Fruit fly (Drosophila melanogaster): ENCODE data around the gene CG5902.
A peak's percentile ranks its signal among the peaks of the same experiment; 100 is the strongest.

CG5902 gene

dm6 chr3R:23948466-23949413, 37.7 kb upstream of the CG5902 start:
- TF ChIP-seq pan (optimal IDR thresholded peaks at IDR 0.05) (no peak), Dll (optimal IDR thresholded peaks at IDR 0.05) (peak; percentile 56), CG8478 (optimal IDR thresholded peaks at IDR 0.05) (no peak), usp (GFP tag; optimal IDR thresholded peaks at IDR 0.05) (no peak), EcR (GFP tag; optimal IDR thresholded peaks at IDR 0.05) (no peak), psq (optimal IDR thresholded peaks at IDR 0.05) (no peak)

dm6 chr3R:23955380-23955779, 31.1 kb upstream of the CG5902 start:
- TF ChIP-seq psq (optimal IDR thresholded peaks at IDR 0.05) (no peak), EcR (GFP tag; optimal IDR thresholded peaks at IDR 0.05) (no peak), usp (GFP tag; optimal IDR thresholded peaks at IDR 0.05) (no peak), pan (optimal IDR thresholded peaks at IDR 0.05) (no peak), CG8478 (optimal IDR thresholded peaks at IDR 0.05) (no peak), Dll (optimal IDR thresholded peaks at IDR 0.05) (no peak)

- TF ChIP-seq CG8478 (optimal IDR thresholded peaks at IDR 0.05) = no peak
- no peak for TF ChIP-seq Dll (optimal IDR thresholded peaks at IDR 0.05)
- TF ChIP-seq pan (optimal IDR thresholded peaks at IDR 0.05) = no peak
- no peak for TF ChIP-seq EcR (GFP tag; optimal IDR thresholded peaks at IDR 0.05)
- TF ChIP-seq usp (GFP tag; optimal IDR thresholded peaks at IDR 0.05) = no peak
- TF ChIP-seq psq (optimal IDR thresholded peaks at IDR 0.05) = no peak
Observed at dm6 chr3R:23958091-23958838, 28.2 kb upstream of the CG5902 start, which contains the start of the genes GluProRS and AP-1sigma. GluProRS (minus strand) TSS chr3R:23958391. AP-1sigma (plus strand) TSS chr3R:23958651.

dm6 chr3R:23960865-23961264, 25.6 kb upstream of the CG5902 start:
- TF ChIP-seq usp (GFP tag; optimal IDR thresholded peaks at IDR 0.05) (no peak), CG8478 (optimal IDR thresholded peaks at IDR 0.05) (no peak), EcR (GFP tag; optimal IDR thresholded peaks at IDR 0.05) (no peak), pan (optimal IDR thresholded peaks at IDR 0.05) (no peak)

- TF ChIP-seq EcR (GFP tag; optimal IDR thresholded peaks at IDR 0.05) (no peak), CG8478 (optimal IDR thresholded peaks at IDR 0.05) (peak; percentile 59)
Observed at dm6 chr3R:23962781-23963222, 23.6 kb upstream of the CG5902 start, which contains the start of gene CG31140. CG31140 (plus strand) TSS chr3R:23963180.

- TF ChIP-seq psq (optimal IDR thresholded peaks at IDR 0.05) (no peak), CG8478 (optimal IDR thresholded peaks at IDR 0.05) (no peak), pan (optimal IDR thresholded peaks at IDR 0.05) (no peak), Dll (optimal IDR thresholded peaks at IDR 0.05) (no peak), usp (GFP tag; optimal IDR thresholded peaks at IDR 0.05) (no peak), EcR (GFP tag; optimal IDR thresholded peaks at IDR 0.05) (no peak)
Observed at dm6 chr3R:23964913-23965718, 21.3 kb upstream of the CG5902 start.

dm6 chr3R:23969449-23969848, 17.0 kb upstream of the CG5902 start:
- TF ChIP-seq psq (optimal IDR thresholded peaks at IDR 0.05) (no peak), EcR (GFP tag; optimal IDR thresholded peaks at IDR 0.05) (no peak), pan (optimal IDR thresholded peaks at IDR 0.05) (no peak), CG8478 (optimal IDR thresholded peaks at IDR 0.05) (no peak), Dll (optimal IDR thresholded peaks at IDR 0.05) (no peak), usp (GFP tag; optimal IDR thresholded peaks at IDR 0.05) (no peak)

- no peak for TF ChIP-seq CG8478 (optimal IDR thresholded peaks at IDR 0.05)
- no peak for TF ChIP-seq Dll (optimal IDR thresholded peaks at IDR 0.05)
- TF ChIP-seq EcR (GFP tag; optimal IDR thresholded peaks at IDR 0.05) = no peak
- TF ChIP-seq pan (optimal IDR thresholded peaks at IDR 0.05) = no peak
- no peak for TF ChIP-seq psq (optimal IDR thresholded peaks at IDR 0.05)
- TF ChIP-seq usp (GFP tag; optimal IDR thresholded peaks at IDR 0.05) = no peak
Observed at dm6 chr3R:23971208-23971607, 15.2 kb upstream of the CG5902 start.

dm6 chr3R:23971764-23972163, 14.7 kb upstream of the CG5902 start:
- no peak for TF ChIP-seq Dll (optimal IDR thresholded peaks at IDR 0.05)
- no peak for TF ChIP-seq pan (optimal IDR thresholded peaks at IDR 0.05)
- TF ChIP-seq CG8478 (optimal IDR thresholded peaks at IDR 0.05) = no peak
- TF ChIP-seq psq (optimal IDR thresholded peaks at IDR 0.05) = no peak
- TF ChIP-seq EcR (GFP tag; optimal IDR thresholded peaks at IDR 0.05) = no peak
- TF ChIP-seq usp (GFP tag; optimal IDR thresholded peaks at IDR 0.05) = no peak

dm6 chr3R:23981645-23982044, 4.8 kb upstream of the CG5902 start:
- TF ChIP-seq usp (GFP tag; optimal IDR thresholded peaks at IDR 0.05) (no peak), EcR (GFP tag; optimal IDR thresholded peaks at IDR 0.05) (no peak), Dll (optimal IDR thresholded peaks at IDR 0.05) (no peak), CG8478 (optimal IDR thresholded peaks at IDR 0.05) (no peak)

dm6 chr3R:23991364-23991763, 4.9 kb downstream of the CG5902 start:
- no peak for TF ChIP-seq usp (GFP tag; optimal IDR thresholded peaks at IDR 0.05)
- TF ChIP-seq Dll (optimal IDR thresholded peaks at IDR 0.05) = no peak

All from whole organism.